Worm (Caenorhabditis elegans) whole organism, L1 larva: ENCODE data around the gene tpst-2.

Source experiments
- C16A3.4 ChIP-seq: fragments of 150-350 bp; optimal IDR thresholded peaks from 2 replicates; lab custom pipeline; 2014; ENCODE audit warnings: missing biosample characterization, missing genetic modification characterization
- C34B4.2 ChIP-seq: sonication (generic microtip); optimal IDR thresholded peaks from 2 replicates; lab custom pipeline; 2017; ENCODE audit warnings: mild to moderate bottlenecking, missing genetic modification characterization, missing compliant biosample characterization
- F16B12.6 ChIP-seq: fragments of 150-350 bp; optimal IDR thresholded peaks from 2 replicates; lab custom pipeline; 2014; ENCODE audit warnings: missing biosample characterization, missing genetic modification characterization
- ama-1 ChIP-seq: fragments of 150-350 bp; optimal IDR thresholded peaks from 2 replicates; lab custom pipeline; 2014
- ces-1 ChIP-seq: fragments of 150-350 bp; optimal IDR thresholded peaks from 2 replicates; lab custom pipeline; 2014; ENCODE audit warnings: missing biosample characterization, missing genetic modification reagents, missing genetic modification characterization
- dpl-1 ChIP-seq, 3 experiments: fragments of 150-350 bp in 2 of 3; sonication (generic microtip) in 1 of 3; optimal IDR thresholded peaks; 2 replicates each; lab custom pipeline; 2014 to 2017; ENCODE audit warnings: missing biosample characterization in 3 of 3, missing genetic modification characterization in 3 of 3, missing genetic modification reagents in 3 of 3
- dsc-1 ChIP-seq: sonication (generic microtip); optimal IDR thresholded peaks from 2 replicates; lab custom pipeline; 2016; ENCODE audit warnings: mild to moderate bottlenecking, missing genetic modification characterization, missing compliant biosample characterization
- efl-1 ChIP-seq, 4 experiments: fragments of 150-350 bp; optimal IDR thresholded peaks in 3 of 4; peaks in 1 of 4; 1 replicate in 1 of 4; 2 replicates in 3 of 4; lab custom pipeline; 2014; ENCODE audit warnings: missing biosample characterization in 2 of 4, missing genetic modification characterization in 2 of 4, missing genetic modification reagents in 2 of 4
- efl-3 ChIP-seq: fragments of 200-800 bp; sonication (Bioruptor generic); optimal IDR thresholded peaks from 2 replicates; lab custom pipeline; 2018; ENCODE audit warnings: mild to moderate bottlenecking, missing genetic modification characterization, missing compliant biosample characterization
- egl-27 ChIP-seq, 2 experiments: fragments of 150-350 bp in 1 of 2; sonication (generic microtip); optimal IDR thresholded peaks; 3 replicates each; lab custom pipeline; 2017 to 2018; ENCODE audit warnings: missing biosample characterization in 2 of 2, missing genetic modification characterization in 2 of 2, missing genetic modification reagents in 2 of 2
- elt-2 ChIP-seq: sonication (generic microtip); optimal IDR thresholded peaks from 2 replicates; lab custom pipeline; 2016; ENCODE audit warnings: missing genetic modification characterization, mild to moderate bottlenecking, inconsistent platforms, missing compliant biosample characterization, missing genetic modification reagents
- elt-3 ChIP-seq, 6 experiments: fragments of 150-350 bp in 1 of 6; sonication (generic microtip); optimal IDR thresholded peaks; 2 replicates each; lab custom pipeline; 2017 to 2018; ENCODE audit warnings: missing biosample characterization in 6 of 6, missing genetic modification characterization in 6 of 6, inconsistent platforms in 1 of 6
- ets-5 ChIP-seq: fragments of 200-800 bp; sonication (Bioruptor generic); IDR thresholded peaks from 2 replicates; pipeline ENCODE4 v1.3.6; 2022; ENCODE audit warnings: missing genetic modification characterization, missing compliant biosample characterization
- fkh-10 ChIP-seq: sonication (generic microtip); optimal IDR thresholded peaks from 2 replicates; lab custom pipeline; 2017; ENCODE audit warnings: missing biosample characterization, missing genetic modification reagents, missing genetic modification characterization
- fkh-8 ChIP-seq: sonication (generic microtip); optimal IDR thresholded peaks from 2 replicates; lab custom pipeline; 2016; ENCODE audit warnings: mild to moderate bottlenecking, missing genetic modification characterization, missing compliant biosample characterization
- fos-1 ChIP-seq: fragments of 150-350 bp; optimal IDR thresholded peaks from 2 replicates; lab custom pipeline; 2014; ENCODE audit warnings: missing biosample characterization, missing genetic modification characterization
- grh-1 ChIP-seq: fragments of 200-800 bp; sonication (Bioruptor generic); IDR thresholded peaks from 2 replicates; pipeline ENCODE4 v1.3.6; 2022; ENCODE audit warnings: missing genetic modification reagents, missing genetic modification characterization, missing compliant biosample characterization
- hlh-17 ChIP-seq: fragments of 200-800 bp; sonication (Bioruptor generic); optimal IDR thresholded peaks from 2 replicates; lab custom pipeline; 2018; ENCODE audit warnings: missing genetic modification characterization, mild to moderate bottlenecking, missing compliant biosample characterization, moderate library complexity, borderline replicate concordance
- isw-1 ChIP-seq: fragments of 200-800 bp; sonication (Bioruptor generic); IDR thresholded peaks from 2 replicates; pipeline ENCODE4 v1.3.6; 2022; ENCODE audit warnings: missing genetic modification characterization, missing compliant biosample characterization
- lin-13 ChIP-seq: fragments of 150-350 bp; optimal IDR thresholded peaks from 2 replicates; lab custom pipeline; 2014; ENCODE audit warnings: missing biosample characterization, missing genetic modification reagents, missing genetic modification characterization
- lin-14 ChIP-seq: fragments of 200-800 bp; sonication (Bioruptor generic); optimal IDR thresholded peaks from 2 replicates; lab custom pipeline; 2018; ENCODE audit warnings: mild to moderate bottlenecking, missing genetic modification characterization, moderate library complexity, missing compliant biosample characterization
- lin-15B ChIP-seq: fragments of 150-350 bp; sonication (generic microtip); optimal IDR thresholded peaks from 3 replicates; lab custom pipeline; 2014; ENCODE audit warnings: missing biosample characterization, missing genetic modification characterization
- lir-3 ChIP-seq: sonication (generic microtip); optimal IDR thresholded peaks from 2 replicates; lab custom pipeline; 2016; ENCODE audit warnings: mild to moderate bottlenecking, missing genetic modification characterization, moderate library complexity, missing compliant biosample characterization; ENCODE audit not compliant: poor library complexity
- lsy-2 ChIP-seq, 2 experiments: fragments of 150-350 bp; optimal IDR thresholded peaks; 2 replicates each; lab custom pipeline; 2014; ENCODE audit warnings: missing biosample characterization in 2 of 2, missing genetic modification characterization in 2 of 2
- mab-9 ChIP-seq: fragments of 200-800 bp; sonication (Bioruptor generic); IDR thresholded peaks from 2 replicates; pipeline ENCODE4 v1.3.6; 2022; ENCODE audit warnings: missing genetic modification reagents, missing genetic modification characterization, missing compliant biosample characterization
- mef-2 ChIP-seq: fragments of 150-350 bp; optimal IDR thresholded peaks from 2 replicates; lab custom pipeline; 2014; ENCODE audit warnings: missing biosample characterization, missing genetic modification characterization
- nhr-11 ChIP-seq: fragments of 150-350 bp; optimal IDR thresholded peaks from 2 replicates; lab custom pipeline; 2014; ENCODE audit warnings: missing biosample characterization, missing genetic modification characterization
- nhr-12 ChIP-seq: sonication (generic microtip); optimal IDR thresholded peaks from 2 replicates; lab custom pipeline; 2017; ENCODE audit warnings: missing biosample characterization, missing genetic modification characterization
- nhr-19 ChIP-seq: fragments of 200-800 bp; sonication (Bioruptor generic); conservative IDR thresholded peaks from 2 replicates; pipeline ENCODE4 v1.3.6; 2022; ENCODE audit warnings: missing genetic modification characterization, missing compliant biosample characterization
- nhr-237 ChIP-seq: fragments of 150-350 bp; optimal IDR thresholded peaks from 2 replicates; lab custom pipeline; 2014; ENCODE audit warnings: missing biosample characterization, missing genetic modification characterization
- nhr-47 ChIP-seq: sonication (generic microtip); optimal IDR thresholded peaks from 2 replicates; lab custom pipeline; 2016; ENCODE audit warnings: mild to moderate bottlenecking, missing genetic modification characterization, moderate library complexity, missing compliant biosample characterization
- nhr-71 ChIP-seq: sonication (generic microtip); optimal IDR thresholded peaks from 2 replicates; lab custom pipeline; 2016; ENCODE audit warnings: mild to moderate bottlenecking, missing genetic modification characterization, moderate library complexity, missing compliant biosample characterization
- nhr-76 ChIP-seq: sonication (generic microtip); optimal IDR thresholded peaks from 2 replicates; lab custom pipeline; 2017; ENCODE audit warnings: missing biosample characterization, missing genetic modification characterization
- pag-3 ChIP-seq: sonication (generic microtip); optimal IDR thresholded peaks from 2 replicates; lab custom pipeline; 2017; ENCODE audit warnings: missing genetic modification characterization, mild to moderate bottlenecking, missing compliant biosample characterization, antibody characterized with exemption, borderline replicate concordance; ENCODE audit not compliant: insufficient read depth
- pax-3 ChIP-seq: fragments of 200-800 bp; sonication (Bioruptor generic); optimal IDR thresholded peaks from 2 replicates; lab custom pipeline; 2018; ENCODE audit warnings: mild to moderate bottlenecking, missing genetic modification characterization, moderate library complexity, missing compliant biosample characterization
- pqm-1 ChIP-seq: sonication (generic microtip); optimal IDR thresholded peaks from 3 replicates; lab custom pipeline; 2017; ENCODE audit warnings: missing biosample characterization, missing genetic modification characterization
- snpc-4 ChIP-seq: fragments of 150-350 bp; optimal IDR thresholded peaks from 2 replicates; lab custom pipeline; 2014; ENCODE audit warnings: missing biosample characterization, missing genetic modification characterization
- snu-23 ChIP-seq: sonication (generic microtip); optimal IDR thresholded peaks from 2 replicates; lab custom pipeline; 2016; ENCODE audit warnings: missing genetic modification characterization, missing compliant biosample characterization
- sox-4 ChIP-seq: sonication (generic microtip); optimal IDR thresholded peaks from 2 replicates; lab custom pipeline; 2016; ENCODE audit warnings: missing genetic modification characterization, missing compliant biosample characterization
- sptf-1 ChIP-seq: fragments of 150-350 bp; optimal IDR thresholded peaks from 2 replicates; lab custom pipeline; 2014; ENCODE audit warnings: missing biosample characterization, missing genetic modification characterization
- swsn-7 ChIP-seq: sonication (generic microtip); optimal IDR thresholded peaks from 2 replicates; lab custom pipeline; 2016; ENCODE audit warnings: missing genetic modification characterization, missing compliant biosample characterization
- tbx-2 ChIP-seq: sonication (generic microtip); optimal IDR thresholded peaks from 2 replicates; lab custom pipeline; 2016; ENCODE audit warnings: missing genetic modification characterization, missing compliant biosample characterization
- tlp-1 ChIP-seq: fragments of 150-350 bp; optimal IDR thresholded peaks from 2 replicates; lab custom pipeline; 2014; ENCODE audit warnings: missing biosample characterization, missing genetic modification characterization
- unc-130 ChIP-seq: fragments of 150-350 bp; optimal IDR thresholded peaks from 2 replicates; lab custom pipeline; 2017; ENCODE audit warnings: missing biosample characterization, missing genetic modification characterization, inconsistent platforms
- unc-86 ChIP-seq: sonication (generic microtip); optimal IDR thresholded peaks from 2 replicates; lab custom pipeline; 2016; ENCODE audit warnings: missing genetic modification characterization, missing compliant biosample characterization
- vab-15 ChIP-seq: sonication (generic microtip); optimal IDR thresholded peaks from 2 replicates; lab custom pipeline; 2017; ENCODE audit warnings: missing genotype, mild to moderate bottlenecking, missing genetic modification characterization, missing compliant biosample characterization
- ztf-11 ChIP-seq, 2 experiments: sonication (generic microtip); optimal IDR thresholded peaks; 2 replicates each; lab custom pipeline; 2016 to 2017; ENCODE audit warnings: missing genetic modification characterization in 2 of 2, missing biosample characterization in 1 of 2, missing compliant biosample characterization in 1 of 2

Gene tpst-2

ce11 chrIII:789604-790003 is 18.5 kb downstream of the tpst-2 start (continued):
- TF ChIP-seq egl-27 (tag; optimal IDR thresholded peaks at IDR 0.05; lab: Kevin White, UChicago) (no peak), snpc-4 (tag; lab: Kevin White, UChicago) (no peak), lsy-2 (tag; optimal IDR thresholded peaks at IDR 0.05; lab: Kevin White, UChicago) (peak in 1 of 2 experiments; percentile 24), C34B4.2 (tag; lab: Kevin White, UChicago) (no peak)

ce11 chrIII:790591-790990 is 19.5 kb downstream of the tpst-2 start:
- no peak for TF ChIP-seq nhr-19 (GFP tag; lab: Robert Waterston, UW)
- no peak for TF ChIP-seq C16A3.4
- no peak for TF ChIP-seq fkh-10 (GFP tag; lab: Kevin White, UChicago)
- TF ChIP-seq nhr-47: peak; percentile 57
- no peak for TF ChIP-seq snu-23 (GFP tag; lab: Kevin White, UChicago)
- TF ChIP-seq pag-3 (tag; lab: Kevin White, UChicago): no peak
- peak; percentile 39 for TF ChIP-seq fkh-8 (tag; lab: Kevin White, UChicago)
- TF ChIP-seq dsc-1: peak; percentile 91
- no peak for TF ChIP-seq grh-1
- no peak for TF ChIP-seq lir-3 (tag; lab: Kevin White, UChicago)
- TF ChIP-seq tlp-1 (tag; lab: Kevin White, UChicago): no peak
- TF ChIP-seq sox-4 (tag; lab: Kevin White, UChicago): peak; percentile 58
- TF ChIP-seq nhr-11 (tag; lab: Kevin White, UChicago): no peak
- no peak for TF ChIP-seq C34B4.2 (tag; lab: Kevin White, UChicago)
- no peak for TF ChIP-seq unc-86 (tag; lab: Kevin White, UChicago)
- no peak for TF ChIP-seq tbx-2 (tag; lab: Kevin White, UChicago)
- TF ChIP-seq ama-1 (lab: Kevin White, UChicago): no peak
- no peak for TF ChIP-seq elt-2 (tag; lab: Kevin White, UChicago)
- no peak for TF ChIP-seq efl-1 (optimal IDR thresholded peaks at IDR 0.05; lab: Kevin White, UChicago)
- peak in 1 of 2 experiments; percentile 77 for TF ChIP-seq efl-1 (GFP tag; optimal IDR thresholded peaks at IDR 0.05 in 1 of 2; lab: Kevin White, UChicago)
- TF ChIP-seq lin-14: no peak
- no peak for TF ChIP-seq F16B12.6 (tag; lab: Kevin White, UChicago)
- TF ChIP-seq pax-3 (tag; lab: Kevin White, UChicago): peak; percentile 46
- peak; percentile 13 for TF ChIP-seq nhr-71 (tag; lab: Kevin White, UChicago)
- no peak for TF ChIP-seq snpc-4 (tag; lab: Kevin White, UChicago)
- TF ChIP-seq ces-1: no peak

DNA sequence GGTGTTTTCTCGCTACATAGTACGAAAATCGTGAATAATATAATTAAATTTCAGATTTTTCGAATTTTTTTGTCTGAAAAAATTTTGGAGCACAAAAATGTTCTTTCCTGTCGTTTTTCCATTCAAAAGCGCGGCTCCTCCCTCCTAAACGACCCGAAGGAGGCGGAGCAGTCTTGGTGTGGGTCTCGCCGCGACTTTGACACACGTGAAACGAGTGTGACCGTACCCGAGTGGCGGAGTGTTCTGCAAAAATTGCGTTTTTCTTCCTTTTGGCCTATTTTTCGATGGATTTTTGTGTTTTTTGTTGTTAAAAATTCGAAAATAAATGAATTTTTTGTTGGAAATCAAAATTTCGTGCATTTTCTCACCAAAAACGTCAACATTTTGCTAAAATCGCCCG is 22.5 kb downstream of the tpst-2 start, which contains the start of gene snt-2:
Gene snt-2, minus strand, starts transcription at position 139 of the 400 bp plus-strand sequence.
- TF ChIP-seq nhr-12 (tag; lab: Kevin White, UChicago) (no peak), sptf-1 (tag; lab: Kevin White, UChicago) (no peak), ztf-11 (tag; optimal IDR thresholded peaks at IDR 0.05; lab: Kevin White, UChicago) (peak in 1 of 2 experiments; percentile 3), unc-130 (no peak), pqm-1 (tag; lab: Kevin White, UChicago) (no peak), dpl-1 (GFP tag; optimal IDR thresholded peaks at IDR 0.05; lab: Kevin White, UChicago) (peak; percentile 74 to 84 (median 80)), ets-5 (GFP tag; lab: Robert Waterston, UW) (no peak), efl-3 (GFP tag; lab: Kevin White, UChicago) (no peak), isw-1 (GFP tag; lab: Robert Waterston, UW) (peak; percentile 78), pag-3 (tag; lab: Kevin White, UChicago) (no peak), fkh-8 (tag; lab: Kevin White, UChicago) (peak; percentile 84), mef-2 (tag; lab: Kevin White, UChicago) (no peak), grh-1 (no peak), nhr-76 (tag; lab: Kevin White, UChicago) (no peak), ces-1 (no peak), snu-23 (GFP tag; lab: Kevin White, UChicago) (peak; percentile 88), lin-15B (tag; lab: Kevin White, UChicago) (peak; percentile 72), mab-9 (no peak), sox-4 (tag; lab: Kevin White, UChicago) (no peak), hlh-17 (GFP tag; lab: Kevin White, UChicago) (no peak), nhr-237 (tag; lab: Kevin White, UChicago) (peak; percentile 36), snpc-4 (tag; lab: Kevin White, UChicago) (peak; percentile 43), elt-2 (tag; lab: Kevin White, UChicago) (peak; percentile 62), fkh-10 (GFP tag; lab: Kevin White, UChicago) (peak; percentile 5), vab-15 (tag; lab: Kevin White, UChicago) (peak; percentile 24), unc-86 (tag; lab: Kevin White, UChicago) (peak; percentile 72), dsc-1 (peak; percentile 77), elt-3 (tag; optimal IDR thresholded peaks at IDR 0.05; lab: Kevin White, UChicago) (peak in 2 of 6 experiments; percentile 37 to 44), lin-13 (GFP tag; lab: Kevin White, UChicago) (peak; percentile 70), swsn-7 (peak; percentile 76), fos-1 (tag; lab: Kevin White, UChicago) (peak; percentile 62)
